Worm (Caenorhabditis elegans): ENCODE results near the gene ttr-1.

- TF ChIP-seq nhr-237 (tag; optimal IDR thresholded peaks at IDR 0.05) = no peak
- TF ChIP-seq fkh-10 (GFP tag; optimal IDR thresholded peaks at IDR 0.05) = no peak
- TF ChIP-seq egl-5 (tag; optimal IDR thresholded peaks at IDR 0.05) = no peak
These were observed 8.1 kb upstream of the ttr-1 start, which contains the start of gene F40F12.3 for ce11 chrIII:9920764-9921163.
